Worm (Caenorhabditis elegans): Measurements from ENCODE around the gene C09G4.4.

DNA sequence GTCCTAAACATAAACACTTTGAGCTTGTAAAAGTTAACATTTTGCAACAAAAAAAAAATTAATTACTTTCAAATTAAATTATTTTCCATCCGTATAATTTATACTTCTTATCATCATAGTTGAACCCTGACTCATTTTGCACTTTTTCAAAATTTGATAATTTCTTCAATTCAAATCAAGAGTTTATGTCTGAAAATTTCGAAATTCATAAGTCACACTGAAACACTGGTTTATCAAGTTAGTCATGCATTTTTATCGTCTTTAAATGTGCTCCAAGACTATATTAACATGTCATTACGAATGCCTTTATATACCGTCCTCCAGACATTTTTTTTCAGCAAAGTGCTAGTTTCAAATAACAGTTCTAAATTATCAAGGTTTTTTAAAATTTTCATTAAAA lies 26.9 kb downstream of the C09G4.4 start:
- TF ChIP-seq pes-1 (GFP tag; IDR thresholded peaks at IDR 0.05) (no peak), ama-1 (optimal IDR thresholded peaks at IDR 0.05) (no peak), hmg-4 (GFP tag; optimal IDR thresholded peaks at IDR 0.05) (no peak), flt-1 (GFP tag; IDR thresholded peaks at IDR 0.05) (no peak)

Measured in whole organism, early embryonic.